Worm (Caenorhabditis elegans) whole organism, L4/young adult: ENCODE results near the gene F54D5.15.

Experiments used
- W03F9.2 ChIP-seq: fragments of 150-350 bp; optimal IDR thresholded peaks from 2 replicates; lab custom pipeline; 2014; ENCODE audit warnings: missing biosample characterization, missing genetic modification characterization
- dao-5 ChIP-seq: sonication (generic microtip); optimal IDR thresholded peaks from 2 replicates; lab custom pipeline; 2016; ENCODE audit warnings: missing genotype, missing genetic modification characterization, moderate library complexity, missing compliant biosample characterization
- him-1 ChIP-seq: sonication (generic microtip); optimal IDR thresholded peaks from 2 replicates; lab custom pipeline; 2016; ENCODE audit warnings: missing genotype, missing genetic modification reagents, missing genetic modification characterization, missing compliant biosample characterization

The F54D5.15 gene

DNA sequence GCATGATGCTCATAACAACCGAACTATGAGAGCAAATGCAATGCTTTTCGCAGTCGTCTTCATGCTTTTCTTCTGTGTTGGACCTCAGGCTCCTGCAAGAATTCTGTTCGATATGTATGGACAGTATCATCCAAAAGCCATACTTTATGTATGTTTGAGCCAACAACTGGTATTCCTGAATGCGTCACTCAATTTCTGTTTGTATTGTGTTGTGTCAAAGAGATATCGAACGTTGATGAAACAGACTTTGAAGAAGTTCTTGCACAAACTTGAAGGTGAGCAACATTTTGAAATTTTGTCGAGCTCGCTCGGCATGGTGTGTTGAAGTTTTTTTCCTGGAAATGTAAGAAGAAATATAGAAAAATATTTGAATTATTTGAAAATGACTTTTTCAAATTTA lies 51.1 kb downstream of the F54D5.15 start:
- TF ChIP-seq dao-5: no peak
- no peak for TF ChIP-seq him-1 (tag; lab: Kevin White, UChicago)
- no peak for TF ChIP-seq W03F9.2 (tag; lab: Kevin White, UChicago)

DNA sequence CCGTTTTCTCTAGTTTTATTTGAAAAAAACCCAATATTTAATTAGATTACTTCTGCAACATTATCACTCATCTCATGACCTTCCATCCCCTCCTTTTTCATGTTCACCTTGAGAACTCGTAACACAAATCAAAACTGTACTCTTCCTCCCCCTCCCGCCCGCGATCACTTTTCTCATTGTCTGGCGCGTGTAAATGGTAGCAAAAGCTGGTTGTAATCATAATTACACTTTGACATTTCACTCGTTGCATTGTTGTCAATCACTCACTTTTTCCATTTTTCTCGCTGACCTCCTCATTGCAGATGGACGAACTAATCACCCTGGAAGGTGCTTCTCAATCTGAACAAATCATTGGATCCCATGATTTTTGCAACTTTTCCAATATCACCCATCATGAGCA lies 53.7 kb downstream of the F54D5.15 start, which contains the start of gene npr-41:
TSS of gene npr-41 (plus strand) at position 301 of the 400 bp plus-strand sequence.
- no peak for TF ChIP-seq him-1 (tag; lab: Kevin White, UChicago)
- no peak for TF ChIP-seq W03F9.2 (tag; lab: Kevin White, UChicago)
- TF ChIP-seq dao-5: no peak
